Worm (Caenorhabditis elegans) whole organism, early embryonic: ENCODE measurements around the gene Y37A1A.4.

ENCODE experiments used
- B0310.2 ChIP-seq: sonication (generic microtip); optimal IDR thresholded peaks from 2 replicates; lab custom pipeline; 2016; ENCODE audit warnings: mild to moderate bottlenecking, missing genetic modification characterization, missing compliant biosample characterization
- F13C5.2 ChIP-seq: sonication (generic microtip); optimal IDR thresholded peaks from 2 replicates; lab custom pipeline; 2017; ENCODE audit warnings: mild to moderate bottlenecking, missing genetic modification characterization, inconsistent platforms, missing compliant biosample characterization
- aly-1 ChIP-seq: sonication (generic microtip); optimal IDR thresholded peaks from 2 replicates; lab custom pipeline; 2016; ENCODE audit warnings: missing genetic modification characterization, missing compliant biosample characterization
- ama-1 ChIP-seq: fragments of 150-350 bp; optimal IDR thresholded peaks from 2 replicates; lab custom pipeline; 2014
- ets-7 ChIP-seq: sonication (generic microtip); optimal IDR thresholded peaks from 2 replicates; lab custom pipeline; 2016; ENCODE audit warnings: missing genotype, missing genetic modification characterization, missing compliant biosample characterization
- flt-1 ChIP-seq: fragments of 200-800 bp; sonication (Bioruptor generic); IDR thresholded peaks from 2 replicates; pipeline ENCODE4 v1.3.6; 2022; ENCODE audit warnings: missing genetic modification characterization, missing compliant biosample characterization
- hmbx-1 ChIP-seq: sonication (generic microtip); optimal IDR thresholded peaks from 2 replicates; lab custom pipeline; 2016; ENCODE audit warnings: mild to moderate bottlenecking, missing genetic modification characterization, missing compliant biosample characterization
- pes-1 ChIP-seq: fragments of 200-800 bp; sonication (Bioruptor generic); IDR thresholded peaks from 2 replicates; pipeline ENCODE4 v1.3.6; 2022; ENCODE audit warnings: missing genetic modification reagents, missing genetic modification characterization, missing compliant biosample characterization
- tbx-11 ChIP-seq: fragments of 200-800 bp; sonication (Bioruptor generic); IDR thresholded peaks from 2 replicates; pipeline ENCODE4 v1.3.6; 2022; ENCODE audit warnings: missing genetic modification characterization, missing compliant biosample characterization
- tbx-37 ChIP-seq: fragments of 200-800 bp; sonication (Bioruptor generic); conservative IDR thresholded peaks from 2 replicates; pipeline ENCODE4 v1.3.6; 2022; ENCODE audit warnings: missing genetic modification reagents, missing genetic modification characterization, missing compliant biosample characterization
- tra-4 ChIP-seq: sonication (generic microtip); optimal IDR thresholded peaks from 2 replicates; lab custom pipeline; 2017; ENCODE audit warnings: missing genetic modification characterization, missing compliant biosample characterization

- TF ChIP-seq aly-1 (tag; lab: Kevin White, UChicago) (no peak), tra-4 (tag; lab: Kevin White, UChicago) (no peak), pes-1 (no peak), F13C5.2 (tag; lab: Kevin White, UChicago) (no peak), flt-1 (GFP tag; lab: Robert Waterston, UW) (no peak), ama-1 (lab: Kevin White, UChicago) (no peak), tbx-37 (GFP tag; lab: Robert Waterston, UW) (no peak), hmbx-1 (tag; lab: Kevin White, UChicago) (no peak), B0310.2 (tag; lab: Kevin White, UChicago) (no peak), tbx-11 (GFP tag; lab: Robert Waterston, UW) (no peak), ets-7 (tag; lab: Kevin White, UChicago) (no peak)
Measured at ce11 chrIV:13988781-13989180, 54.6 kb downstream of the Y37A1A.4 start, which contains the start of gene egl-23.
